Fruit fly (Drosophila melanogaster) whole organism, embryonic: ENCODE measurements around the gene Sfp33A3.

ENCODE experiments used
- Atf3 ChIP-seq: fragments of 200-800 bp; sonication (Bioruptor generic); optimal IDR thresholded peaks from 3 replicates; lab custom pipeline; 2016; ENCODE audit warnings: missing biosample characterization, missing genetic modification characterization
- BEAF-32 ChIP-seq: fragments of 200-800 bp; sonication (Bioruptor generic); optimal IDR thresholded peaks from 3 replicates; lab custom pipeline; 2017; ENCODE audit warnings: missing biosample characterization, missing genetic modification characterization, mild to moderate bottlenecking, moderate library complexity, missing genetic modification reagents
- CG1024 ChIP-seq: fragments of 200-800 bp; sonication (Bioruptor generic); IDR thresholded peaks from 2 replicates; pipeline ENCODE4 v1.3.6; 2022; ENCODE audit warnings: missing biosample characterization, missing genetic modification characterization
- CG10321 ChIP-seq: fragments of 200-800 bp; sonication (Bioruptor generic); IDR thresholded peaks from 2 replicates; pipeline ENCODE4 v1.3.6; 2022; ENCODE audit warnings: missing biosample characterization, missing genetic modification characterization
- CG13894 ChIP-seq: fragments of 200-800 bp; sonication (Bioruptor generic); optimal IDR thresholded peaks from 3 replicates; lab custom pipeline; 2018; ENCODE audit warnings: missing biosample characterization, mild to moderate bottlenecking, missing genetic modification characterization, moderate library complexity
- CG3065 ChIP-seq: fragments of 200-800 bp; sonication (Bioruptor generic); optimal IDR thresholded peaks from 2 replicates; lab custom pipeline; 2016; ENCODE audit warnings: missing biosample characterization, missing genetic modification characterization
- CG3163 ChIP-seq: fragments of 200-800 bp; sonication (Bioruptor generic); optimal IDR thresholded peaks from 3 replicates; lab custom pipeline; 2016; ENCODE audit warnings: missing biosample characterization, missing genetic modification characterization
- CG32767 ChIP-seq: fragments of 200-800 bp; sonication (Bioruptor generic); IDR thresholded peaks from 2 replicates; pipeline ENCODE4 v1.3.6; 2022; ENCODE audit warnings: missing biosample characterization, missing genetic modification characterization
- CG34422 ChIP-seq: fragments of 200-800 bp; sonication (Bioruptor generic); IDR thresholded peaks from 3 replicates; pipeline ENCODE4 v1.3.6; 2022; ENCODE audit warnings: missing biosample characterization, missing genetic modification characterization
- CG5180 ChIP-seq: fragments of 200-800 bp; sonication (Bioruptor generic); optimal IDR thresholded peaks from 3 replicates; lab custom pipeline; 2017; ENCODE audit warnings: missing biosample characterization, missing genetic modification characterization, mild to moderate bottlenecking, moderate library complexity, missing genetic modification reagents
- CG6254 ChIP-seq: fragments of 200-800 bp; sonication (Bioruptor generic); optimal IDR thresholded peaks from 3 replicates; lab custom pipeline; 2017; ENCODE audit warnings: mild to moderate bottlenecking, missing biosample characterization, missing genetic modification reagents, missing genetic modification characterization
- CG7271 ChIP-seq: fragments of 200-800 bp; sonication (Bioruptor generic); optimal IDR thresholded peaks from 2 replicates; lab custom pipeline; 2018; ENCODE audit warnings: missing biosample characterization, mild to moderate bottlenecking, missing genetic modification characterization, moderate library complexity
- CG7786 ChIP-seq: fragments of 200-800 bp; sonication (Bioruptor generic); optimal IDR thresholded peaks from 2 replicates; lab custom pipeline; 2016; ENCODE audit warnings: missing biosample characterization, missing genetic modification characterization
- CG7928 ChIP-seq: fragments of 200-800 bp; sonication (Bioruptor generic); optimal IDR thresholded peaks from 2 replicates; lab custom pipeline; 2017; ENCODE audit warnings: missing biosample characterization, mild to moderate bottlenecking, missing genetic modification characterization
- CG9609 ChIP-seq: fragments of 200-800 bp; sonication (Bioruptor generic); optimal IDR thresholded peaks from 3 replicates; lab custom pipeline; 2016; ENCODE audit warnings: missing biosample characterization, missing genetic modification characterization
- Deaf1 ChIP-seq: fragments of 200-800 bp; optimal IDR thresholded peaks from 3 replicates; lab custom pipeline; 2019; ENCODE audit warnings: missing biosample characterization, mild to moderate bottlenecking, missing genetic modification characterization, moderate library complexity
- Drgx ChIP-seq: fragments of 200-800 bp; sonication (Bioruptor generic); IDR thresholded peaks from 2 replicates; pipeline ENCODE4 v1.3.6; 2022; ENCODE audit warnings: missing biosample characterization, missing genetic modification characterization
- E2f2 ChIP-seq: fragments of 200-800 bp; sonication (Bioruptor generic); IDR thresholded peaks from 2 replicates; pipeline ENCODE4 v1.3.6; 2022; ENCODE audit warnings: missing biosample characterization, missing genetic modification characterization
- ERR ChIP-seq: fragments of 200-800 bp; sonication (Bioruptor generic); optimal IDR thresholded peaks from 2 replicates; lab custom pipeline; 2016; ENCODE audit warnings: missing biosample characterization, missing genetic modification characterization
- MESR4 ChIP-seq: fragments of 200-800 bp; sonication (Bioruptor generic); optimal IDR thresholded peaks from 2 replicates; lab custom pipeline; 2018; ENCODE audit warnings: missing biosample characterization, mild to moderate bottlenecking, missing genetic modification characterization, moderate library complexity
- Med ChIP-seq: fragments of 200-800 bp; sonication (Bioruptor generic); peaks from one replicate; lab custom pipeline; 2016; ENCODE audit warnings: missing biosample characterization, missing genetic modification characterization, mild to moderate bottlenecking, inconsistent platforms, moderate library complexity
- Rfx ChIP-seq: fragments of 200-800 bp; sonication (Bioruptor generic); IDR thresholded peaks from 2 replicates; pipeline ENCODE4 v1.3.6; 2022; ENCODE audit warnings: missing biosample characterization, missing genetic modification characterization
- Stat92E ChIP-seq, 3 experiments: fragments of >200 bp in 2 of 3; fragments of 200-800 bp in 1 of 3; sonication (Bioruptor generic) in 1 of 3; optimal IDR thresholded peaks; 2 replicates each; lab custom pipeline; 2017 to 2019; ENCODE audit warnings: missing biosample characterization in 3 of 3, missing genetic modification characterization in 3 of 3, mild to moderate bottlenecking in 1 of 3, moderate library complexity in 1 of 3
- Xrp1 ChIP-seq: fragments of 200-800 bp; sonication (Bioruptor generic); IDR thresholded peaks from 2 replicates; pipeline ENCODE4 v1.3.6; 2022; ENCODE audit warnings: missing biosample characterization, missing genetic modification characterization
- YL-1 ChIP-seq: fragments of 200-800 bp; sonication (Bioruptor generic); optimal IDR thresholded peaks from 3 replicates; lab custom pipeline; 2017; ENCODE audit warnings: missing biosample characterization, mild to moderate bottlenecking, missing genetic modification characterization
- az2 ChIP-seq: fragments of 200-800 bp; sonication (Bioruptor generic); optimal IDR thresholded peaks from 3 replicates; lab custom pipeline; 2016; ENCODE audit warnings: missing biosample characterization, missing genetic modification characterization
- bsh ChIP-seq, 2 experiments: fragments of 200-800 bp; sonication (Bioruptor generic); optimal IDR thresholded peaks; 2 replicates each; lab custom pipeline; 2017 to 2018; ENCODE audit warnings: mild to moderate bottlenecking in 2 of 2, missing biosample characterization in 2 of 2, missing genetic modification characterization in 2 of 2, moderate library complexity in 1 of 2
- cg ChIP-seq: fragments of 200-800 bp; sonication (Bioruptor generic); optimal IDR thresholded peaks from 3 replicates; lab custom pipeline; 2019; ENCODE audit warnings: missing biosample characterization, mild to moderate bottlenecking, missing genetic modification characterization, moderate library complexity
- crol ChIP-seq: fragments of 200-800 bp; sonication (Bioruptor generic); IDR thresholded peaks from 2 replicates; pipeline ENCODE4 v1.3.6; 2022; ENCODE audit warnings: missing biosample characterization, missing genetic modification characterization
- ems ChIP-seq: fragments of 200-800 bp; sonication (Bioruptor generic); optimal IDR thresholded peaks from 3 replicates; lab custom pipeline; 2016; ENCODE audit warnings: missing biosample characterization, missing genetic modification characterization
- fru ChIP-seq: fragments of >200 bp; optimal IDR thresholded peaks from 2 replicates; lab custom pipeline; 2017
- grn ChIP-seq: fragments of 200-800 bp; sonication (Bioruptor generic); optimal IDR thresholded peaks from 3 replicates; lab custom pipeline; 2017; ENCODE audit warnings: missing biosample characterization, missing genetic modification characterization
- insv ChIP-seq, 2 experiments: fragments of 200-800 bp; sonication (Bioruptor generic); optimal IDR thresholded peaks; 3 replicates each; lab custom pipeline; 2016 to 2018; ENCODE audit warnings: missing biosample characterization in 2 of 2, missing genetic modification characterization in 2 of 2
- kah ChIP-seq: fragments of 200-800 bp; sonication (Bioruptor generic); optimal IDR thresholded peaks from 2 replicates; lab custom pipeline; 2018; ENCODE audit warnings: missing biosample characterization, mild to moderate bottlenecking, missing genetic modification characterization
- nerfin-1 ChIP-seq: fragments of 200-800 bp; sonication (Bioruptor generic); optimal IDR thresholded peaks from 3 replicates; lab custom pipeline; 2019; ENCODE audit warnings: missing biosample characterization, mild to moderate bottlenecking, missing genetic modification characterization, moderate library complexity
- nom ChIP-seq: fragments of 200-800 bp; sonication (Bioruptor generic); optimal IDR thresholded peaks from 2 replicates; lab custom pipeline; 2017; ENCODE audit warnings: missing biosample characterization, missing genetic modification characterization, mild to moderate bottlenecking, moderate library complexity, missing genetic modification reagents
- pan ChIP-seq, 4 experiments: fragments of >200 bp in 3 of 4; fragments of 200-800 bp in 1 of 4; sonication (Bioruptor generic) in 1 of 4; optimal IDR thresholded peaks in 3 of 4; IDR thresholded peaks in 1 of 4; 2 replicates each; pipeline versions ENCODE4 v1.3.6 to Lab custom; 2017 to 2022; ENCODE audit warnings: missing biosample characterization in 2 of 4, missing genetic modification characterization in 2 of 4, mixed read lengths in 1 of 4
- pros ChIP-seq: fragments of 200-800 bp; sonication (Bioruptor generic); optimal IDR thresholded peaks from 3 replicates; lab custom pipeline; 2019; ENCODE audit warnings: missing biosample characterization, mild to moderate bottlenecking, missing genetic modification characterization, moderate library complexity
- psq ChIP-seq: fragments of 200-800 bp; sonication (Bioruptor generic); optimal IDR thresholded peaks from 2 replicates; lab custom pipeline; 2017; ENCODE audit warnings: missing biosample characterization, missing genetic modification characterization
- rib ChIP-seq: fragments of 200-800 bp; sonication (Bioruptor generic); IDR thresholded peaks from 2 replicates; pipeline ENCODE4 v1.3.6; 2022; ENCODE audit warnings: missing biosample characterization, missing genetic modification characterization
- scrt ChIP-seq: fragments of 200-800 bp; sonication (Bioruptor generic); optimal IDR thresholded peaks from 2 replicates; lab custom pipeline; 2018; ENCODE audit warnings: missing biosample characterization, mild to moderate bottlenecking, missing genetic modification characterization, moderate library complexity
- sens ChIP-seq: fragments of 200-800 bp; sonication (Bioruptor generic); peaks from one replicate; lab custom pipeline; 2016; ENCODE audit warnings: missing biosample characterization, missing genetic modification characterization
- sim ChIP-seq: fragments of 200-800 bp; sonication (Bioruptor generic); IDR thresholded peaks from 2 replicates; pipeline ENCODE4 v1.3.6; 2022; ENCODE audit warnings: missing biosample characterization, missing genetic modification characterization
- vfl ChIP-seq: fragments of 200-800 bp; sonication (Bioruptor generic); optimal IDR thresholded peaks from 2 replicates; lab custom pipeline; 2016; ENCODE audit warnings: missing biosample characterization, missing genetic modification characterization

Gene Sfp33A3

DNA sequence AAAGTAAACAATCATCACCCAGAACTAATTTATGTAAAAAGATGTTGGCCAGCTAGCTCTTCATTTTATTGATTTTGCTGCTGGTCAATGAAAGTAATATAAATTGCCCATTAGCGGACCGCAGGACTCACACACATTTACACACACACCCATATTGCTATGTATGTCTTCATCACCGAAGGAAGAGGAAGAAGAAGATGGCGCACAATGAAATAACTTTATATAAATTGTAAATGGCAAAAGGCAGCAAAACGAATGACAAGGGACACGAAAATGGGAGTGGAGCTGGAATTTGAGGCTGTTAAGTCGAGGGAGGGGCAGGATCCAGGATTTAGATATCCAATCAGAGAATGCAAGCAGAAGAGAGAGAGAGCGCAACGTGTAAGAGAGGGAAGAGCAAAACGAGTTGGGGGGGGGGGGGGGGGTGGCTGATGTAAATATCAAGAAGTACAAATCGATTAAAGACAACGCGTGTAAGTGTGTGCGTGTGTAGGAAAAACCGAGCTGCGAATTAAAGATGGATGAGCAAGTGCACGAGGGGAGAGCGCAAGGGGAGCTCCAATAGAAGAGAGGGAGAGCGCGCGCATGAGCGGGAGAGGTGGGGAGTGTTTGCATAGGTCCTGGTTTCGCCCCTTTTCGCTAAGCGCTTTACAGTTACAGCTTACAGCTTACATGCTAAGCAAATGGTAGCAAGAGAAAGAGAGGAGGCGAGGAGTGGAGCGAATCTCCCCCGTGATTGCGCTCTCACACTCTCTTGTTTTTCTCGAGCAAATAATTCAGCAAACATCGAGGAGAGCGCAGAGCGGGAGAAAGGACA is 35.3 kb upstream of the Sfp33A3 start (continued):
- TF ChIP-seq CG3163 (GFP tag; lab: Kevin White, UChicago) (peak; percentile 35), Drgx (0 out of 2 replicates have a peak, but pooled peaks have one; percentile 20), CG9609 (GFP tag; lab: Kevin White, UChicago) (no peak), pan (optimal IDR thresholded peaks at IDR 0.05; lab: Kevin White, UChicago) (no peak), pan (GFP tag; optimal IDR thresholded peaks at IDR 0.05 in 1 of 2, IDR thresholded peaks at IDR 0.05 in 1 of 2) (no peak), psq (GFP tag; lab: Kevin White, UChicago) (peak; percentile 6), CG7271 (tag; lab: Kevin White, UChicago) (no peak), CG1024 (GFP tag; lab: Robert Waterston, UW) (no peak), ems (GFP tag; lab: Kevin White, UChicago) (no peak), insv (GFP tag; optimal IDR thresholded peaks at IDR 0.05; lab: Kevin White, UChicago) (peak in 1 of 2 experiments; percentile 32), vfl (GFP tag; lab: Kevin White, UChicago) (no peak), bsh (GFP tag; optimal IDR thresholded peaks at IDR 0.05; lab: Kevin White, UChicago) (peak in 1 of 2 experiments; percentile 11), Deaf1 (peak; percentile 60), CG5180 (GFP tag; lab: Kevin White, UChicago) (no peak), CG7786 (GFP tag; lab: Kevin White, UChicago) (no peak), grn (GFP tag; lab: Kevin White, UChicago) (no peak), CG10321 (GFP tag; lab: Robert Waterston, UW) (no peak), CG13894 (tag; lab: Kevin White, UChicago) (peak; percentile 37), nom (peak; percentile 28), ERR (GFP tag; lab: Kevin White, UChicago) (no peak), Xrp1 (GFP tag; lab: Robert Waterston, UW) (no peak), Atf3 (GFP tag; lab: Kevin White, UChicago) (no peak), sim (no peak), rib (GFP tag; lab: Robert Waterston, UW) (no peak), MESR4 (GFP tag; lab: Kevin White, UChicago) (no peak), CG7928 (GFP tag; lab: Kevin White, UChicago) (no peak)
- TF ChIP-seq, all 482 proteins: peak for 32

DNA sequence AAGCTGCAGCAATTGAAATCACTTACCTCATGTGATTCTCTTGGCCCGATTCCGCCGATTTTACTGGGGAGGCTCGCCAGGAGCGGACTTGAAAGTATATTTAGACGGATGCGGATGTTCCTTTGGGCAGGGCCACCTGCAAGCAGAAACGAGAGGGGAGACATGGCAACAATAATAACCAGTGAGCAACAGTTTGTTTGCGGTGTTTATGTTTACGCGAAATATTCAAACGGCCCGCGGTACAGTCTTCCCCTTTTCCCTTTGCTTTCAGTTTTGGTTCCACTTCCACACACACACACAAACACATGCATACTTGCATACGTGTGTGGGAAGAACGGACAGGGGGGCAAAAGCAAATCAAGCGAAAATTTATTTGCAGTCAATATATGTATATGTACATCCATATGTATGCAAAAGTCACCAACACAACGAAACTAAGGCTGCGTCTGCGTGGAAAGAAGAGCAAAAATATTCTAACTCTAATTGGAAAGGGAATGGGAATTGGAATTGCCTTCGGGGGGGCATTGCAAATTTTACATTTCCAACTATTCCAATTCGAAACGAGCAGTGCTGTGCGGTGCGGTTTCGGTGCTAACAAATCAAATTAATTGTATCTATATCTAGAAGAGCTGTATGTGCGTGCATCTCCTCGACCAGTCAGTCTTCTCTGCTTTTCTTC is 33.6 kb upstream of the Sfp33A3 start:
- TF ChIP-seq sens (GFP tag; lab: Kevin White, UChicago) (peak; percentile 13), cg (peak; percentile 68), pros (peak; percentile 13), Med (GFP tag; lab: Kevin White, UChicago) (peak; percentile 64), crol (GFP tag; lab: Robert Waterston, UW) (peak; percentile 62), BEAF-32 (GFP tag; lab: Kevin White, UChicago) (no peak), az2 (GFP tag; lab: Kevin White, UChicago) (no peak), nerfin-1 (peak; percentile 30), CG34422 (GFP tag; lab: Robert Waterston, UW) (0 out of 3 replicates have a peak, but pooled peaks have one; percentile 18), CG32767 (0 out of 2 replicates have a peak, but pooled peaks have one; percentile 21), CG6254 (GFP tag; lab: Kevin White, UChicago) (peak; percentile 43), E2f2 (0 out of 2 replicates have a peak, but pooled peaks have one; percentile 11), CG3065 (GFP tag; lab: Kevin White, UChicago) (no peak), insv (GFP tag; optimal IDR thresholded peaks at IDR 0.05; lab: Kevin White, UChicago) (peak; percentile 41 to 91), YL-1 (GFP tag; lab: Kevin White, UChicago) (peak; percentile 38), Rfx (GFP tag; lab: Robert Waterston, UW) (0 out of 2 replicates have a peak, but pooled peaks have one; percentile 20), fru (lab: Kevin White, UChicago) (no peak), Stat92E (GFP tag; optimal IDR thresholded peaks at IDR 0.05; lab: Kevin White, UChicago) (peak in 1 of 3 experiments; percentile 9), scrt (GFP tag; lab: Kevin White, UChicago) (peak; percentile 94), kah (GFP tag; lab: Kevin White, UChicago) (peak; percentile 40)
